Worm (Caenorhabditis elegans) whole organism, young adult: Measurements from ENCODE around the gene efn-2.

Experiments
- K11D2.4 ChIP-seq: fragments of 200-800 bp; sonication (Bioruptor generic); IDR thresholded peaks from 2 replicates; pipeline ENCODE4 v1.3.6; 2022; ENCODE audit warnings: missing genetic modification reagents, missing genetic modification characterization, missing compliant biosample characterization
- K12H6.12 ChIP-seq: fragments of 200-800 bp; sonication (Bioruptor generic); optimal IDR thresholded peaks from 2 replicates; lab custom pipeline; 2018; ENCODE audit warnings: mild to moderate bottlenecking, missing genetic modification characterization, missing compliant biosample characterization
- Y53G8AR.9 ChIP-seq: fragments of 200-800 bp; sonication (Bioruptor generic); conservative IDR thresholded peaks from 2 replicates; pipeline ENCODE4 v1.3.6; 2022; ENCODE audit warnings: missing genetic modification reagents, missing genetic modification characterization, missing compliant biosample characterization
- akir-1 ChIP-seq: fragments of 200-800 bp; sonication (Bioruptor generic); optimal IDR thresholded peaks from 2 replicates; lab custom pipeline; 2018; ENCODE audit warnings: mild to moderate bottlenecking, missing genetic modification characterization, moderate library complexity, missing compliant biosample characterization
- atf-7 ChIP-seq: sonication (generic microtip); optimal IDR thresholded peaks from 2 replicates; lab custom pipeline; 2017; ENCODE audit warnings: mild to moderate bottlenecking, missing genetic modification characterization, missing compliant biosample characterization
- bed-1 ChIP-seq: fragments of 200-800 bp; sonication (Bioruptor generic); IDR thresholded peaks from 2 replicates; pipeline ENCODE4 v1.3.6; 2022; ENCODE audit warnings: missing genetic modification reagents, missing genetic modification characterization, missing compliant biosample characterization
- bed-2 ChIP-seq: fragments of 200-800 bp; sonication (Bioruptor generic); IDR thresholded peaks from 2 replicates; pipeline ENCODE4 v1.3.6; 2022; ENCODE audit warnings: missing genetic modification reagents, missing genetic modification characterization, missing compliant biosample characterization
- ccch-3 ChIP-seq: fragments of 200-800 bp; sonication (Bioruptor generic); optimal IDR thresholded peaks from 2 replicates; lab custom pipeline; 2018; ENCODE audit warnings: mild to moderate bottlenecking, missing genetic modification characterization, missing compliant biosample characterization
- ceh-27 ChIP-seq: fragments of 200-800 bp; sonication (Bioruptor generic); optimal IDR thresholded peaks from 2 replicates; lab custom pipeline; 2018; ENCODE audit warnings: mild to moderate bottlenecking, missing genetic modification characterization, moderate library complexity, missing compliant biosample characterization
- ceh-91 ChIP-seq: fragments of 200-800 bp; sonication (Bioruptor generic); IDR thresholded peaks from 2 replicates; pipeline ENCODE4 v1.3.6; 2022; ENCODE audit warnings: missing genetic modification reagents, missing genetic modification characterization, missing compliant biosample characterization
- die-1 ChIP-seq: sonication (generic microtip); optimal IDR thresholded peaks from 2 replicates; lab custom pipeline; 2016; ENCODE audit warnings: missing genotype, mild to moderate bottlenecking, missing genetic modification characterization, missing compliant biosample characterization
- dox-1 ChIP-seq: fragments of 200-800 bp; sonication (Bioruptor generic); IDR thresholded peaks from 2 replicates; pipeline ENCODE4 v1.3.6; 2022; ENCODE audit warnings: missing genetic modification reagents, missing genetic modification characterization, missing compliant biosample characterization
- dpff-1 ChIP-seq: sonication (generic microtip); optimal IDR thresholded peaks from 2 replicates; lab custom pipeline; 2017; ENCODE audit warnings: mild to moderate bottlenecking, missing genetic modification characterization, missing compliant biosample characterization
- dpl-1 ChIP-seq: fragments of 150-350 bp; optimal IDR thresholded peaks from 2 replicates; lab custom pipeline; 2014; ENCODE audit warnings: missing biosample characterization, missing genetic modification reagents, missing genetic modification characterization
- egrh-3 ChIP-seq: fragments of 200-800 bp; sonication (Bioruptor generic); IDR thresholded peaks from 2 replicates; pipeline ENCODE4 v1.3.6; 2022; ENCODE audit warnings: missing genetic modification reagents, missing genetic modification characterization, missing compliant biosample characterization
- ets-4 ChIP-seq: fragments of 200-800 bp; sonication (Bioruptor generic); optimal IDR thresholded peaks from 2 replicates; lab custom pipeline; 2018; ENCODE audit warnings: mild to moderate bottlenecking, missing genetic modification characterization, missing compliant biosample characterization
- gei-17 ChIP-seq: fragments of 200-800 bp; sonication (Bioruptor generic); optimal IDR thresholded peaks from 2 replicates; lab custom pipeline; 2018; ENCODE audit warnings: mild to moderate bottlenecking, missing genetic modification characterization, missing compliant biosample characterization
- hlh-12 ChIP-seq: sonication (generic microtip); optimal IDR thresholded peaks from 2 replicates; lab custom pipeline; 2016; ENCODE audit warnings: missing genetic modification characterization, missing compliant biosample characterization
- hmg-1.2 ChIP-seq: fragments of 200-800 bp; sonication (Bioruptor generic); IDR thresholded peaks from 2 replicates; pipeline ENCODE4 v1.3.6; 2022; ENCODE audit warnings: missing genetic modification reagents, missing genetic modification characterization, missing compliant biosample characterization
- hsf-1 ChIP-seq: fragments of 200-800 bp; sonication (Bioruptor generic); IDR thresholded peaks from 2 replicates; pipeline ENCODE4 v1.3.6; 2022; ENCODE audit warnings: missing genetic modification reagents, missing genetic modification characterization, missing compliant biosample characterization
- let-607 ChIP-seq, 2 experiments: fragments of 200-800 bp in 1 of 2; sonication (Bioruptor generic) in 1 of 2; sonication (generic microtip) in 1 of 2; optimal IDR thresholded peaks; 2 replicates each; lab custom pipeline; 2016 to 2018; ENCODE audit warnings: mild to moderate bottlenecking in 2 of 2, missing compliant biosample characterization in 2 of 2, missing genetic modification characterization in 2 of 2, moderate library complexity in 2 of 2, missing genotype in 1 of 2
- lir-1 ChIP-seq: fragments of 200-800 bp; sonication (Bioruptor generic); conservative IDR thresholded peaks from 2 replicates; pipeline ENCODE4 v1.3.6; 2022; ENCODE audit warnings: missing genetic modification reagents, missing genetic modification characterization, missing compliant biosample characterization
- mcd-1 ChIP-seq: fragments of 200-800 bp; sonication (Bioruptor generic); IDR thresholded peaks from 2 replicates; pipeline ENCODE4 v1.3.6; 2022; ENCODE audit warnings: missing genetic modification reagents, missing genetic modification characterization, missing compliant biosample characterization
- nfya-1 ChIP-seq: sonication (generic microtip); optimal IDR thresholded peaks from 2 replicates; lab custom pipeline; 2017; ENCODE audit warnings: antibody characterized with exemption, missing compliant biosample characterization, missing genetic modification characterization, borderline replicate concordance; ENCODE audit not compliant: insufficient read depth
- nfya-2 ChIP-seq: fragments of 200-800 bp; sonication (Bioruptor generic); IDR thresholded peaks from 2 replicates; pipeline ENCODE4 v1.3.6; 2022; ENCODE audit warnings: missing genetic modification reagents, missing genetic modification characterization, missing compliant biosample characterization
- nhr-90 ChIP-seq: sonication (generic microtip); optimal IDR thresholded peaks from 2 replicates; lab custom pipeline; 2016; ENCODE audit warnings: missing genotype, mild to moderate bottlenecking, missing genetic modification characterization, missing compliant biosample characterization
- rec-8 ChIP-seq, 2 experiments: sonication (generic microtip); optimal IDR thresholded peaks; 2 replicates each; lab custom pipeline; 2016; ENCODE audit warnings: mild to moderate bottlenecking in 2 of 2, missing genetic modification characterization in 2 of 2, missing genetic modification reagents in 2 of 2, missing genotype in 2 of 2, missing biosample characterization in 1 of 2, missing compliant biosample characterization in 1 of 2, moderate library complexity in 1 of 2
- repo-1 ChIP-seq: sonication (generic microtip); optimal IDR thresholded peaks from 2 replicates; lab custom pipeline; 2017; ENCODE audit warnings: mild to moderate bottlenecking, missing genetic modification characterization, missing compliant biosample characterization
- rpc-1 ChIP-seq, 2 experiments: fragments of 150-350 bp in 1 of 2; sonication (generic microtip) in 1 of 2; optimal IDR thresholded peaks; 2 replicates each; lab custom pipeline; 2014 to 2018; ENCODE audit warnings: missing biosample characterization in 1 of 2, missing genetic modification characterization in 1 of 2, missing genetic modification reagents in 1 of 2, missing genotype in 1 of 2
- snpc-1.1 ChIP-seq: sonication (generic microtip); optimal IDR thresholded peaks from 2 replicates; lab custom pipeline; 2017; ENCODE audit warnings: missing genetic modification characterization, mild to moderate bottlenecking, missing compliant biosample characterization, antibody characterized with exemption, moderate library complexity, missing genotype, missing genetic modification reagents; ENCODE audit not compliant: insufficient read depth
- snpc-1.3 ChIP-seq: sonication (generic microtip); optimal IDR thresholded peaks from 2 replicates; lab custom pipeline; 2017; ENCODE audit warnings: missing genetic modification characterization, mild to moderate bottlenecking, missing compliant biosample characterization, antibody characterized with exemption, moderate library complexity, missing genotype, missing genetic modification reagents; ENCODE audit not compliant: insufficient read depth
- somi-1 ChIP-seq: fragments of 200-800 bp; sonication (Bioruptor generic); optimal IDR thresholded peaks from 2 replicates; lab custom pipeline; 2018; ENCODE audit warnings: mild to moderate bottlenecking, missing genetic modification characterization, missing compliant biosample characterization
- sptf-2 ChIP-seq: fragments of 200-800 bp; sonication (Bioruptor generic); optimal IDR thresholded peaks from 2 replicates; lab custom pipeline; 2018; ENCODE audit warnings: mild to moderate bottlenecking, missing genetic modification characterization, missing compliant biosample characterization
- tlf-1 ChIP-seq: fragments of 200-800 bp; sonication (Bioruptor generic); optimal IDR thresholded peaks from 2 replicates; lab custom pipeline; 2018; ENCODE audit warnings: mild to moderate bottlenecking, missing genetic modification characterization, missing compliant biosample characterization
- unc-130 ChIP-seq: sonication (generic microtip); optimal IDR thresholded peaks from 2 replicates; lab custom pipeline; 2016; ENCODE audit warnings: missing genetic modification reagents, missing genetic modification characterization, missing compliant biosample characterization
- unc-62 ChIP-seq: fragments of 150-350 bp; optimal IDR thresholded peaks from 2 replicates; lab custom pipeline; 2014; ENCODE audit warnings: missing biosample characterization, missing genetic modification reagents, missing genetic modification characterization
- zim-3 ChIP-seq: sonication (generic microtip); optimal IDR thresholded peaks from 2 replicates; lab custom pipeline; 2017; ENCODE audit warnings: mild to moderate bottlenecking, missing genetic modification characterization, moderate library complexity, missing compliant biosample characterization
- ztf-25 ChIP-seq: fragments of 200-800 bp; sonication (Bioruptor generic); IDR thresholded peaks from 2 replicates; pipeline ENCODE4 v1.3.6; 2022; ENCODE audit warnings: missing genetic modification reagents, missing genetic modification characterization, missing compliant biosample characterization
- ztf-28 ChIP-seq: fragments of 200-800 bp; sonication (Bioruptor generic); IDR thresholded peaks from 2 replicates; pipeline ENCODE4 v1.3.6; 2022; ENCODE audit warnings: missing genetic modification reagents, missing genetic modification characterization, missing compliant biosample characterization
- ztf-6 ChIP-seq: fragments of 200-800 bp; sonication (Bioruptor generic); IDR thresholded peaks from 2 replicates; pipeline ENCODE4 v1.3.6; 2022; ENCODE audit warnings: missing genetic modification reagents, missing genetic modification characterization, missing compliant biosample characterization

Gene efn-2

DNA sequence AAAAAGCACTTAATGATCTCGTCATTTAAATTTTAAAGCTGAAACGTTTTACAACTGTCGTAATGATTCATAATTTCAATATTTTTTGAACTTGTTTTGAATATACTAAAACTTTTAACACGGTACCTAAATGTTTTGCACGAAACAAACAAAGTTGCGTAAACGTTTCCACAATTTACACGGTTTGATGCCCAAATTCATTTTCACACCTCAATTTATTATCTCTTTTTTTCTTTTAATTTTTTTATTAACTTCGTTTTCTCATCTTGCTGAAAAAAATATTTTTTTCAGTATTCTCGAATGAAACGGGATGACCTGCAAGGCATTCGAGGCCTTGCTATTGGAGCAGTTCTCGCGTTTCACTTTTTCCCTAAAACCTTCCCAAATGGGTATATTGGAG is 8.1 kb downstream of the efn-2 start, which contains the start of gene oac-8:
Gene oac-8, plus strand, starts transcription at position 301 of the 400 bp plus-strand sequence.
- TF ChIP-seq gei-17 (GFP tag; lab: Kevin White, UChicago) (no peak), lir-1 (GFP tag; lab: Robert Waterston, UW) (no peak), hsf-1 (no peak), ztf-25 (no peak), nfya-1 (tag; lab: Kevin White, UChicago) (no peak), ceh-91 (GFP tag; lab: Robert Waterston, UW) (no peak), ets-4 (GFP tag; lab: Kevin White, UChicago) (no peak), ztf-6 (no peak), snpc-1.3 (tag; lab: Kevin White, UChicago) (no peak), ccch-3 (GFP tag; lab: Kevin White, UChicago) (no peak), bed-1 (no peak), dpff-1 (tag; lab: Kevin White, UChicago) (no peak), K12H6.12 (tag; lab: Kevin White, UChicago) (no peak), nfya-2 (no peak), rpc-1 (optimal IDR thresholded peaks at IDR 0.05; lab: Kevin White, UChicago) (no peak), rpc-1 (tag; optimal IDR thresholded peaks at IDR 0.05; lab: Kevin White, UChicago) (no peak)

DNA sequence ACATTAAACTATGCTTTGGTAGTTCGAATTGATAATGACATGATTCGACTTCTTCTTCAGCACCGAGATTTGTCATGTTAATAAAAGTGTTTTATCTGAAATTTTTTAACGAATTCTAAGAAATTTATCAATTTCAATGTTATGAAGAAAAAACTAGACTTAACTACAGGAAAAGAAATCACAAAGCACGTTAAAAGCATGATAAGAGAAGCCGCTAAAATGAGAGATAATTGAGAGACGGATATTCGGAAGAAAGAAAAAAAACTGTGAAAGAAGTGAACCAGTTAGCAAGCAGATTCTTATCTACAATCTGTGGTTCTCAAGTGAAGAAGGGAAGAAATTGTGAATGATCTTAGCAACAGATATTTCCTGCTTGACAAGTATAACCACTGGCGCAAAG is 12.9 kb downstream of the efn-2 start, which contains the start of gene C43F9.4:
Gene C43F9.4, minus strand, starts transcription at position 101 of the 400 bp plus-strand sequence.
- TF ChIP-seq K11D2.4 (no peak), nfya-2 (no peak), atf-7 (tag; lab: Kevin White, UChicago) (no peak), dox-1 (GFP tag; lab: Robert Waterston, UW) (no peak), bed-2 (GFP tag; lab: Robert Waterston, UW) (no peak), egrh-3 (GFP tag; lab: Robert Waterston, UW) (no peak), rec-8 (tag; optimal IDR thresholded peaks at IDR 0.05; lab: Kevin White, UChicago) (no peak), sptf-2 (no peak), Y53G8AR.9 (no peak)

DNA sequence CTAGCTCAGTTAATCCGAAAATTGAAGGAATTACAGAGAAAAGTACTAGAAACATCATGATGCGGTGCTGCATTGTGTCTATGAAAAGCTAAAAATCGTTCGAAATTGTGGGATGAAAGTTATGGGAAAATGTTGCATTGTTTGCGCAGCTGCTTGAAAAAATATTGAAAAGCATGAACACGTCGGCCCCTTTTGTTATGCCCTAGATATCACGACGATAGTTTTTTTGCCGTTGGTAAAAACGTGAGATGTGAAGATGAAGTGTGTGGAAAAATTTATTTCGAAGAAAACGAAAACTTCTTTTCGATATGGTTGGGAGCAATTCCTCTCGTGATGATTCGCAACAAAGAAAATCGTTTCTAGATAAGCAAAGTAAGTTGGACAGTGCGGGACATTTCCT is 14.5 kb downstream of the efn-2 start, which contains the start of the genes C43F9.5 and nkb-2:
Gene C43F9.5, minus strand, starts transcription at position 101 of the 400 bp plus-strand sequence.
Gene nkb-2, plus strand, starts transcription at position 277 of the 400 bp plus-strand sequence.
- TF ChIP-seq Y53G8AR.9, result no peak
- no peak for TF ChIP-seq hmg-1.2
- TF ChIP-seq mcd-1, result no peak
- no peak for TF ChIP-seq die-1 (tag; lab: Kevin White, UChicago)
- no peak for TF ChIP-seq akir-1 (GFP tag; lab: Kevin White, UChicago)
- TF ChIP-seq, all 124 proteins: peak for 0

DNA sequence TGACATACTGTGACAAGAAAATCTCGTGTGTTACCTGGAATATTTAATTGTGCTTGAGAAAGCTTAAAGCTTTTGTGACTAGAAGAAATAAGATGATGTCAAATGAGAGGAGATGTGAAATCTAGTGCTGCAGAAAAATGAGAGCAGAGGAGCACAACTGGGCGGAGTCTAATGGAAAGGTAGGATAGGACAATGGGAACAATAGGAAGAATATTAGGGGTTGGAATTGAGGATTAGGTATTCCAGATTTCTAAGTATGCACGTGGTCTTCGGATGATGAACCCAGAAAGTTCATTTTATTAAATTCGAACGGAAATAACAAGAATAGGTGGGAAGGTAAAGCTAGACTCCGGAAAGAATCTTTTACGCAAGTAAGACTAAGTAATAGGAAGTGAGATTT is 17.4 kb downstream of the efn-2 start, which contains the start of gene C43F9.7:
Gene C43F9.7, minus strand, starts transcription at position 101 of the 400 bp plus-strand sequence.
- TF ChIP-seq gei-17 (GFP tag; lab: Kevin White, UChicago) (no peak), let-607 (tag; optimal IDR thresholded peaks at IDR 0.05; lab: Kevin White, UChicago) (no peak), ceh-27 (GFP tag; lab: Kevin White, UChicago) (no peak), ets-4 (GFP tag; lab: Kevin White, UChicago) (no peak), nhr-90 (no peak), hsf-1 (no peak), snpc-1.1 (no peak), tlf-1 (GFP tag; lab: Kevin White, UChicago) (no peak), repo-1 (tag; lab: Kevin White, UChicago) (no peak), somi-1 (no peak), ztf-28 (GFP tag; lab: Robert Waterston, UW) (no peak), unc-62 (GFP tag; lab: Kevin White, UChicago) (no peak), zim-3 (tag; lab: Kevin White, UChicago) (no peak), dpl-1 (no peak), unc-130 (GFP tag; lab: Kevin White, UChicago) (no peak), hlh-12 (tag; lab: Kevin White, UChicago) (no peak)
